Fruit fly (Drosophila melanogaster) whole organism, embryonic: ENCODE results near the gene LPCAT.

ENCODE experiments used
- Aef1 ChIP-seq: fragments of 200-800 bp; sonication (Bioruptor generic); IDR thresholded peaks from 3 replicates; pipeline ENCODE4 v1.3.6; 2022; ENCODE audit warnings: missing biosample characterization, missing genetic modification characterization
- BEAF-32 ChIP-seq: fragments of 200-800 bp; sonication (Bioruptor generic); optimal IDR thresholded peaks from 3 replicates; lab custom pipeline; 2017; ENCODE audit warnings: missing biosample characterization, missing genetic modification characterization, mild to moderate bottlenecking, moderate library complexity, missing genetic modification reagents
- CG14441 ChIP-seq: fragments of 200-800 bp; sonication (Bioruptor generic); IDR thresholded peaks from 2 replicates; pipeline ENCODE4 v1.3.6; 2022; ENCODE audit warnings: missing biosample characterization, missing genetic modification characterization
- CG16815 ChIP-seq: fragments of 200-800 bp; sonication (Bioruptor generic); optimal IDR thresholded peaks from 3 replicates; lab custom pipeline; 2017; ENCODE audit warnings: missing biosample characterization, mild to moderate bottlenecking, missing genetic modification characterization
- CG18011 ChIP-seq: fragments of 200-800 bp; sonication (Bioruptor generic); optimal IDR thresholded peaks from 2 replicates; lab custom pipeline; 2017; ENCODE audit warnings: missing biosample characterization, missing genetic modification characterization, mild to moderate bottlenecking, moderate library complexity, missing genotype
- CG18599 ChIP-seq: fragments of 200-800 bp; sonication (Bioruptor generic); optimal IDR thresholded peaks from 3 replicates; lab custom pipeline; 2017; ENCODE audit warnings: missing biosample characterization, missing genetic modification characterization, mild to moderate bottlenecking, moderate library complexity, missing genetic modification reagents
- CG2202 ChIP-seq: fragments of 200-800 bp; sonication (Bioruptor generic); optimal IDR thresholded peaks from 2 replicates; lab custom pipeline; 2018; ENCODE audit warnings: missing biosample characterization, mild to moderate bottlenecking, missing genetic modification characterization
- CG2678 ChIP-seq: fragments of 200-800 bp; sonication (Bioruptor generic); optimal IDR thresholded peaks from 3 replicates; lab custom pipeline; 2019; ENCODE audit warnings: missing biosample characterization, mild to moderate bottlenecking, missing genetic modification characterization, moderate library complexity
- CG3065 ChIP-seq: fragments of 200-800 bp; sonication (Bioruptor generic); optimal IDR thresholded peaks from 2 replicates; lab custom pipeline; 2016; ENCODE audit warnings: missing biosample characterization, missing genetic modification characterization
- CG31365 ChIP-seq: fragments of 200-800 bp; sonication (Bioruptor generic); optimal IDR thresholded peaks from 2 replicates; lab custom pipeline; 2018; ENCODE audit warnings: missing biosample characterization, mild to moderate bottlenecking, missing genetic modification characterization
- CG3726 ChIP-seq: fragments of 200-800 bp; sonication (Bioruptor generic); IDR thresholded peaks from 3 replicates; pipeline ENCODE4, ENCODE4 v1.3.6; 2022; ENCODE audit warnings: missing biosample characterization, missing genetic modification characterization
- CG7357 ChIP-seq: fragments of 200-800 bp; sonication (Bioruptor generic); IDR thresholded peaks from 3 replicates; pipeline ENCODE4 v1.3.6; 2022; ENCODE audit warnings: missing biosample characterization, missing genetic modification characterization
- CG7372 ChIP-seq: fragments of 200-800 bp; sonication (Bioruptor generic); IDR thresholded peaks from 2 replicates; pipeline ENCODE4 v1.3.6; 2022; ENCODE audit warnings: missing biosample characterization, missing genetic modification characterization
- CG8478 ChIP-seq: fragments of >200 bp; optimal IDR thresholded peaks from 2 replicates; lab custom pipeline; 2018
- CG9876 ChIP-seq: fragments of 200-800 bp; sonication (Bioruptor generic); optimal IDR thresholded peaks from 2 replicates; lab custom pipeline; 2016; ENCODE audit warnings: missing biosample characterization, missing genetic modification characterization
- CTCF ChIP-seq: fragments of 200-800 bp; sonication (Bioruptor generic); optimal IDR thresholded peaks from 2 replicates; lab custom pipeline; 2017; ENCODE audit warnings: missing biosample characterization, mild to moderate bottlenecking, missing genetic modification characterization, moderate library complexity
- Gug ChIP-seq: fragments of 200-800 bp; sonication (Bioruptor generic); IDR thresholded peaks from 4 replicates; pipeline ENCODE4 v1.3.6; 2022; ENCODE audit warnings: missing biosample characterization, missing genetic modification characterization
- HHEX ChIP-seq: fragments of 200-800 bp; sonication (Bioruptor generic); optimal IDR thresholded peaks from 3 replicates; lab custom pipeline; 2017; ENCODE audit warnings: missing biosample characterization, mild to moderate bottlenecking, missing genetic modification characterization, missing genetic modification reagents
- Hey ChIP-seq: fragments of 200-800 bp; sonication (Bioruptor generic); optimal IDR thresholded peaks from 3 replicates; lab custom pipeline; 2018; ENCODE audit warnings: missing biosample characterization, mild to moderate bottlenecking, missing genetic modification characterization
- HmgZ ChIP-seq: fragments of 200-800 bp; sonication (Bioruptor generic); optimal IDR thresholded peaks from 2 replicates; lab custom pipeline; 2018; ENCODE audit warnings: missing biosample characterization, mild to moderate bottlenecking, missing genetic modification characterization
- Kr ChIP-seq: fragments of 200-800 bp; sonication (Bioruptor generic); optimal IDR thresholded peaks from 2 replicates; lab custom pipeline; 2017; ENCODE audit warnings: missing biosample characterization, mild to moderate bottlenecking, missing genetic modification characterization
- MESR4 ChIP-seq: fragments of 200-800 bp; sonication (Bioruptor generic); optimal IDR thresholded peaks from 2 replicates; lab custom pipeline; 2018; ENCODE audit warnings: missing biosample characterization, mild to moderate bottlenecking, missing genetic modification characterization, moderate library complexity
- MTF-1 ChIP-seq: fragments of 200-800 bp; sonication (Bioruptor generic); optimal IDR thresholded peaks from 2 replicates; lab custom pipeline; 2018; ENCODE audit warnings: missing biosample characterization, mild to moderate bottlenecking, missing genetic modification characterization, borderline replicate concordance
- Med ChIP-seq: fragments of 200-800 bp; sonication (Bioruptor generic); peaks from one replicate; lab custom pipeline; 2016; ENCODE audit warnings: missing biosample characterization, missing genetic modification characterization, mild to moderate bottlenecking, inconsistent platforms, moderate library complexity
- Pdp1 ChIP-seq, 2 experiments: fragments of 200-800 bp; sonication (Bioruptor generic); optimal IDR thresholded peaks; 3 replicates each; lab custom pipeline; 2016; ENCODE audit warnings: missing biosample characterization in 2 of 2, missing genetic modification characterization in 2 of 2, mild to moderate bottlenecking in 1 of 2, moderate library complexity in 1 of 2
- TFAM ChIP-seq: fragments of 200-800 bp; sonication (Bioruptor generic); optimal IDR thresholded peaks from 2 replicates; lab custom pipeline; 2017; ENCODE audit warnings: missing biosample characterization, missing genetic modification characterization, inconsistent platforms
- amos ChIP-seq: fragments of 200-800 bp; sonication (Bioruptor generic); IDR thresholded peaks from 2 replicates; pipeline ENCODE4 v1.3.6; 2022; ENCODE audit warnings: missing biosample characterization, missing genetic modification characterization; ENCODE audit not compliant: partially characterized antibody
- chinmo ChIP-seq: fragments of 200-800 bp; sonication (Bioruptor generic); IDR thresholded peaks from 4 replicates; pipeline ENCODE4 v1.3.6; 2022; ENCODE audit warnings: missing biosample characterization, missing genetic modification characterization; ENCODE audit not compliant: partially characterized antibody
- chm ChIP-seq: fragments of 200-800 bp; sonication (Bioruptor generic); IDR thresholded peaks from 2 replicates; pipeline ENCODE4 v1.3.6; 2022; ENCODE audit warnings: missing biosample characterization, missing genetic modification characterization
- da ChIP-seq: fragments of 200-800 bp; sonication (Bioruptor generic); optimal IDR thresholded peaks from 2 replicates; lab custom pipeline; 2016; ENCODE audit warnings: missing biosample characterization, missing genetic modification characterization
- ems ChIP-seq: fragments of 200-800 bp; sonication (Bioruptor generic); optimal IDR thresholded peaks from 3 replicates; lab custom pipeline; 2016; ENCODE audit warnings: missing biosample characterization, missing genetic modification characterization
- esg ChIP-seq: fragments of 200-800 bp; sonication (Bioruptor generic); conservative IDR thresholded peaks from 2 replicates; pipeline ENCODE4 v1.3.6; 2022; ENCODE audit warnings: missing biosample characterization, missing genetic modification characterization
- exex ChIP-seq: fragments of 200-800 bp; sonication (Bioruptor generic); optimal IDR thresholded peaks from 4 replicates; lab custom pipeline; 2018; ENCODE audit warnings: missing biosample characterization, mild to moderate bottlenecking, missing genetic modification characterization, moderate library complexity
- fu2 ChIP-seq: fragments of 200-800 bp; sonication (Bioruptor generic); optimal IDR thresholded peaks from 2 replicates; lab custom pipeline; 2016; ENCODE audit warnings: missing biosample characterization, missing genetic modification characterization
- gem ChIP-seq: fragments of 200-800 bp; sonication (Bioruptor generic); optimal IDR thresholded peaks from 2 replicates; lab custom pipeline; 2019; ENCODE audit warnings: missing biosample characterization, mild to moderate bottlenecking, missing genetic modification characterization, moderate library complexity
- grn ChIP-seq: fragments of 200-800 bp; sonication (Bioruptor generic); optimal IDR thresholded peaks from 3 replicates; lab custom pipeline; 2017; ENCODE audit warnings: missing biosample characterization, missing genetic modification characterization
- gro ChIP-seq: fragments of 200-800 bp; sonication (Bioruptor generic); optimal IDR thresholded peaks from 2 replicates; lab custom pipeline; 2016; ENCODE audit warnings: missing biosample characterization, missing genetic modification characterization
- jumu ChIP-seq: fragments of 200-800 bp; sonication (Bioruptor generic); optimal IDR thresholded peaks from 3 replicates; lab custom pipeline; 2016; ENCODE audit warnings: missing biosample characterization, missing genetic modification characterization
- lov ChIP-seq, 2 experiments: fragments of 200-800 bp in 1 of 2; fragments of >200 bp in 1 of 2; sonication (Bioruptor generic) in 1 of 2; IDR thresholded peaks in 1 of 2; optimal IDR thresholded peaks in 1 of 2; 2 replicates in 1 of 2; 3 replicates in 1 of 2; pipeline versions ENCODE4 v1.3.6 to Lab custom; 2017 to 2022; ENCODE audit warnings: missing biosample characterization in 1 of 2, missing genetic modification characterization in 1 of 2
- p53 ChIP-seq: fragments of 200-800 bp; sonication (Bioruptor generic); optimal IDR thresholded peaks from 2 replicates; lab custom pipeline; 2016; ENCODE audit warnings: missing biosample characterization, missing genetic modification characterization
- pan ChIP-seq, 4 experiments: fragments of >200 bp in 3 of 4; fragments of 200-800 bp in 1 of 4; sonication (Bioruptor generic) in 1 of 4; optimal IDR thresholded peaks in 3 of 4; IDR thresholded peaks in 1 of 4; 2 replicates each; pipeline versions ENCODE4 v1.3.6 to Lab custom; 2017 to 2022; ENCODE audit warnings: missing biosample characterization in 2 of 4, missing genetic modification characterization in 2 of 4, mixed read lengths in 1 of 4
- schlank ChIP-seq: fragments of 200-800 bp; sonication (Bioruptor generic); optimal IDR thresholded peaks from 2 replicates; lab custom pipeline; 2018; ENCODE audit warnings: missing biosample characterization, mild to moderate bottlenecking, missing genetic modification characterization
- slbo ChIP-seq: fragments of 200-800 bp; sonication (Bioruptor generic); IDR thresholded peaks from 2 replicates; pipeline ENCODE4 v1.3.6; 2022; ENCODE audit warnings: missing biosample characterization, missing genetic modification characterization
- ssp ChIP-seq: fragments of 200-800 bp; sonication (Bioruptor generic); IDR thresholded peaks from 2 replicates; pipeline ENCODE4 v1.3.6; 2022; ENCODE audit warnings: missing biosample characterization, missing genetic modification characterization
- sug ChIP-seq: fragments of 200-800 bp; optimal IDR thresholded peaks from 2 replicates; lab custom pipeline; 2019; ENCODE audit warnings: missing biosample characterization, mild to moderate bottlenecking, missing genetic modification characterization, moderate library complexity

The LPCAT gene

DNA sequence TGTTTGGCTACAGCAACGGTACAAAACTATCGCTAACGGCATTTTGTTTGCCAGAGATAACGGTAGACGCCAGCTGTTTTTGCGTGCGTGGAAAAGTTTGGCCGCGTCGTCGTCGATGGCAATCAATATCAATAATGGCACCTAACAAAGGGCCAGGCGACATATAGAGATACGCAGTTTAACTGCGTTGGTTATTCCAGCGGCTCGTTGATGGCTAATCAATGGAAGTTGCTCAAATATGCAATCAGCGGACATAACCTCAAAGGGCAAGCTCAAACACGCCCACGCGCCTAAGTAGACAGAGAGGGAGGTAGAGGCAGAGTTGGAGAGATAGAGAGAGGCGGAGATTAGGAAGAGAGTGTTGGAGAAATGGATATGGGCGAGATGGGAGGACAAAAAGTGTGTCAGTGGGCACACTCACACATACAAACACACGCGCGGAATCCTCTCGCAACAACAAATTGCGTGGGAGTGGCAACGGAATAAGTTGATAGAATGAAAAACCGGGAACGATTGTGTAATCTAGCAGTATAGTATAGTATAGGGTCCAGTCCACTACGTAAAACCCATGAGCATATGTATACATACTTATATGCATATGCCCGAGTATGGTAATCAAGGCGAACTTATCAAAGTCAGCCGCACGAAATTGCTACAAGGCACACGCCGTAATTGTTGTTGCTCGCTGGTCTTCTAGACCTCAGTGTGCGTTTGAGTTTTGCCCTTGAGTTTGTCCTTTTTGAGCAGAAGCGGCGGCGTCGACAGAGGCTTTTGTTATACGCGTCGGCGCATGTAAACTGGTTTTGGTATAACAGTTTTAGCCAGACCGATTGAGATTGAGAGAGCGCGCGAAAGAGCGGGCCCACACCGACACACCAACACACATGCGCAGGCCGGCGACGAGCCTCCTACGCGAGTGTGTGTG is 19.6 kb upstream of the LPCAT start (continued):
- no peak for TF ChIP-seq slbo
- peak in 1 of 2 experiments; percentile 81 for TF ChIP-seq Pdp1 (GFP tag; optimal IDR thresholded peaks at IDR 0.05; lab: Kevin White, UChicago)
- no peak for TF ChIP-seq CG18011 (GFP tag; lab: Kevin White, UChicago)
- TF ChIP-seq CG31365 (tag; lab: Kevin White, UChicago): no peak
- TF ChIP-seq sug (tag; lab: Kevin White, UChicago): peak; percentile 67
- peak; percentile 39 for TF ChIP-seq CG18599 (GFP tag; lab: Kevin White, UChicago)
- TF ChIP-seq CG2202 (tag; lab: Kevin White, UChicago): no peak
- no peak for TF ChIP-seq BEAF-32 (GFP tag; lab: Kevin White, UChicago)
- no peak for TF ChIP-seq schlank (tag; lab: Kevin White, UChicago)
- no peak for TF ChIP-seq TFAM
- peak; percentile 3 for TF ChIP-seq gro (GFP tag; lab: Kevin White, UChicago)

DNA sequence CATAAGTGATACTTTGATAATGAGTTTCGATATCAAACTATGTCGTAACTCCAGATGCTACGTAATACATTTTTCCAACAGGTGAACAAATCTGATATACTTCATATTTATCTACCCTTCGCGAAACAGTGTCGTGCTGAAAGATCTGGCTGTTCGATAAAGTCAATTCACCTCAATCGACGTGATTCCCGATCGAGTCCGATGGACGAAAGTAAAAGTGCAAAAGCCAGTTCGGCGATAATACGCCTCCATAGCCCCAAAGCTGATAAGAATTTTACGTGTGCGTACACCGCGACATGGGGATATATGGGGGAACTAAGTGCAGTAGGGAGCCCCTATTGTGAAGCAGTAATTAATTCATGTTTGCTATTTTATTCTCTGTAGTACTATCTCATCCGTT is 18.3 kb upstream of the LPCAT start:
- TF ChIP-seq exex (tag; lab: Kevin White, UChicago) (peak; percentile 25), Kr (no peak), grn (peak; percentile 22)
- TF ChIP-seq, all 482 proteins: peak for 2

DNA sequence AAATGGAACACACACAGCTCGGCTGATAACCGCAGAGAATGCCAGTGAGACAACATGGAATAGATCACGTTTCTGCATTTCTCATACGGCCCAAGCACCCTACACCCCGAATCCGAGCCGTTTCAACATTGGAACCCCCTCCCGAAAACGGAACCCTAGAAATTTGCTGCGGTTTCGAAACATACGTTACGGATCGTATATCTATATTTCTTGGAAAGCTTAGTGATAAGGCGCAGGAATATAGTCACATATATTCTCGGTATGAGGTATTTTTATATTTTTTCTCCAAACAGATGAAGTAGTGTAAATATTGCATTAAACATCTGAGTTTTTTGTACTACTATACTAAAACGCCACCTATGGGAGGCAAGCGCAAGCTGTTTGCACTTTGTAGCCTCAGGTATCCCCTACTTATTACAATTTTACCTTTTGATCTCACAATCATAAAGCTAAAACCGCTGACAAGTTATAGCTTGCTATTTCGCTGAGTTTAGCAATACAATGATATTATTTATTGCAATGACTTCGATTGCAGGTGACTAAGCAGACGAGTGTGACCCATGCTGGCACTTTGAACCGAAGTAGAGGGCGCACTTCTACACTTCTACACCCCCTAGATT is 15.6 kb upstream of the LPCAT start:
- no peak for TF ChIP-seq ssp (GFP tag; lab: Robert Waterston, UW)
- no peak for TF ChIP-seq amos (GFP tag; lab: Robert Waterston, UW)
- TF ChIP-seq ems (GFP tag; lab: Kevin White, UChicago): no peak
- peak; percentile 7 for TF ChIP-seq HHEX (GFP tag; lab: Kevin White, UChicago)
- no peak for TF ChIP-seq lov (optimal IDR thresholded peaks at IDR 0.05; lab: Kevin White, UChicago)
- no peak for TF ChIP-seq lov (GFP tag; IDR thresholded peaks at IDR 0.05; lab: Robert Waterston, UW)
- no peak for TF ChIP-seq p53 (GFP tag; lab: Kevin White, UChicago)
- no peak for TF ChIP-seq Gug (GFP tag; lab: Robert Waterston, UW)
- peak; percentile 3 for TF ChIP-seq gem
- no peak for TF ChIP-seq MTF-1 (GFP tag; lab: Kevin White, UChicago)
- no peak for TF ChIP-seq fu2 (GFP tag; lab: Kevin White, UChicago)
- TF ChIP-seq CG3065 (GFP tag; lab: Kevin White, UChicago): no peak
- no peak for TF ChIP-seq CG7372 (GFP tag; lab: Robert Waterston, UW)
- TF ChIP-seq chinmo (GFP tag; lab: Robert Waterston, UW): 0 out of 4 replicates have a peak, but pooled peaks have one; percentile 4
- TF ChIP-seq chm (GFP tag; lab: Robert Waterston, UW): no peak
- no peak for TF ChIP-seq MESR4 (GFP tag; lab: Kevin White, UChicago)
- no peak for TF ChIP-seq CG16815 (GFP tag; lab: Kevin White, UChicago)
- TF ChIP-seq jumu (GFP tag; lab: Kevin White, UChicago): no peak
- no peak for TF ChIP-seq Aef1 (GFP tag; lab: Robert Waterston, UW)
- TF ChIP-seq Med (GFP tag; lab: Kevin White, UChicago): peak; percentile 57
- TF ChIP-seq Hey: no peak
- no peak for TF ChIP-seq HmgZ (tag; lab: Kevin White, UChicago)
- no peak for TF ChIP-seq pan (optimal IDR thresholded peaks at IDR 0.05; lab: Kevin White, UChicago)
- TF ChIP-seq pan (GFP tag; optimal IDR thresholded peaks at IDR 0.05 in 1 of 2, IDR thresholded peaks at IDR 0.05 in 1 of 2): no peak
- peak; percentile 31; the same call in 1 of the 2 replicates for TF ChIP-seq esg (GFP tag; lab: Robert Waterston, UW)
- TF ChIP-seq CG3726 (GFP tag; lab: Robert Waterston, UW): no peak
- no peak for TF ChIP-seq da
- TF ChIP-seq CG8478 (lab: Kevin White, UChicago): no peak
- TF ChIP-seq CG7357 (GFP tag; lab: Robert Waterston, UW): no peak
- TF ChIP-seq CG2678 (tag; lab: Kevin White, UChicago): peak; percentile 4
- TF ChIP-seq CG14441 (GFP tag; lab: Robert Waterston, UW): no peak
- TF ChIP-seq CG9876 (GFP tag; lab: Kevin White, UChicago): no peak
- peak; percentile 88 for TF ChIP-seq CTCF (GFP tag; lab: Kevin White, UChicago)
